Worm (Caenorhabditis elegans) whole organism, L2 larva: ENCODE data around the gene mog-3.

ENCODE experiments used
- blmp-1 ChIP-seq: sonication (generic microtip); optimal IDR thresholded peaks from 2 replicates; lab custom pipeline; 2017; ENCODE audit warnings: missing genetic modification characterization, mild to moderate bottlenecking, missing compliant biosample characterization, antibody characterized with exemption, moderate library complexity; ENCODE audit not compliant: insufficient read depth
- egl-27 ChIP-seq: sonication (generic microtip); optimal IDR thresholded peaks from 3 replicates; lab custom pipeline; 2017; ENCODE audit warnings: missing biosample characterization, missing genetic modification reagents, missing genetic modification characterization
- elt-1 ChIP-seq: fragments of 150-350 bp; optimal IDR thresholded peaks from 2 replicates; lab custom pipeline; 2014; ENCODE audit warnings: missing biosample characterization, missing genetic modification characterization
- elt-3 ChIP-seq: sonication (generic microtip); optimal IDR thresholded peaks from 2 replicates; lab custom pipeline; 2017; ENCODE audit warnings: missing biosample characterization, missing genetic modification characterization
- nhr-6 ChIP-seq: fragments of 150-350 bp; optimal IDR thresholded peaks from 2 replicates; lab custom pipeline; 2014; ENCODE audit warnings: missing biosample characterization, missing genetic modification characterization
- snpc-4 ChIP-seq: fragments of 150-350 bp; optimal IDR thresholded peaks from 2 replicates; lab custom pipeline; 2014; ENCODE audit warnings: missing biosample characterization, missing genetic modification characterization
- unc-55 ChIP-seq: fragments of 150-350 bp; sonication (generic microtip); optimal IDR thresholded peaks from 3 replicates; lab custom pipeline; 2014; ENCODE audit warnings: missing biosample characterization, missing genetic modification reagents, missing genetic modification characterization

DNA sequence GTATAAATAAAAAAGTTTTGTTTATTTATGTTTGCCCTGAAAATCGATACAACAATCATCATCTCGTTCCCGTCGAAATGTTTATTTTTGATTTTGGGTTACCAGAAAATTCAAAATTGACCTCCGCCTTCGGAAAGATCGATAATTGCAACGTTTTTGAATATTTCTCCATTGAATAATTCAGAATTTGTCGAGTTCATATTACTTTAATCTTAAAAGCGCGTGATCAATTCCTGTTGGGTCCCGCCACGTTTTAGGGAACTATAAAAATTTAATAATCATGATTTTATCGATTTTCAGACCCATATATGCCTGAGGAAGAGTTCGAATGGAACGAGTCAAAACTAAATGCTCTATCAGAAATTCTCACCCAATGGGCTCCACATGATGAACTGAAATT, 17.9 kb downstream of the mog-3 start, which contains the start of gene sorf-2:
- TF ChIP-seq snpc-4 (tag; lab: Kevin White, UChicago) (no peak), egl-27 (tag; lab: Kevin White, UChicago) (no peak), elt-3 (tag; lab: Kevin White, UChicago) (no peak), elt-1 (tag; lab: Kevin White, UChicago) (no peak), blmp-1 (tag; lab: Kevin White, UChicago) (no peak), nhr-6 (tag; lab: Kevin White, UChicago) (no peak), unc-55 (no peak)
